Worm (Caenorhabditis elegans): Measurements from ENCODE around the gene sqt-3.

- TF ChIP-seq ham-2 (GFP tag; optimal IDR thresholded peaks at IDR 0.05) (no peak), drap-1 (GFP tag; optimal IDR thresholded peaks at IDR 0.05) (no peak), lsy-2 (tag; optimal IDR thresholded peaks at IDR 0.05) (no peak)
Measured at ce11 chrV:12314413-12314812, 38.1 kb upstream of the sqt-3 start.
